Worm (Caenorhabditis elegans): ENCODE results near the gene fbxa-32.

ce11 chrIII:1228593-1228992 lies 40.5 kb downstream of the fbxa-32 start:
- TF ChIP-seq ceh-82 (tag; optimal IDR thresholded peaks at IDR 0.05) (no peak), nhr-12 (tag; optimal IDR thresholded peaks at IDR 0.05) (no peak), ztf-4 (tag; optimal IDR thresholded peaks at IDR 0.05) (no peak)

Data from whole organism, L3 larva.